Fruit fly (Drosophila melanogaster): Measurements from ENCODE around the gene CG7246.

CG7246 gene

DNA sequence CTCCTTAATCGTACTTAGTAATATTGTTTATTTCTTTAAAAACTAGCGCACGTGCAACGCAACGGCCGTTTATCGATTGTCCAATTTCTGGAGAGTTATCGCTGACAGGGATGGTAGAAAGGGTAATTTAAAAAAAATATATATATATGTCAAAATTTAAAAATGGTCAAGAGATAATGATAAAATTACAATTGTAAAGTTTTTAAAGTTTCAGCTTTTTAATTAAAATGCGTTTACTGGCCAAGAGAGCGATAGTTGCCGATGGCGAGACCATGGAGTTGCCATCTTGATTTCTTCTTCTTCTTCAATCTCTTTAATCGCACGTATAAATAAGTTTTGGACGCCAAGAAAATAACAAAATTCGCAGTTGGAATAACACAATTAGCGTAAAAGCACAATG, at the start of gene CG7246, which contains the start of gene HP1b:
CG7246 (minus strand) TSS at position 96 of the 400 bp plus-strand sequence.
HP1b (plus strand) TSS at position 102 of the 400 bp plus-strand sequence.
- TF ChIP-seq noc (tag; optimal IDR thresholded peaks at IDR 0.05): peak; percentile 66

dm6 chrX:9130243-9130642, 49.4 kb upstream of the CG7246 start:
- TF ChIP-seq noc (tag; optimal IDR thresholded peaks at IDR 0.05): no peak

DNA sequence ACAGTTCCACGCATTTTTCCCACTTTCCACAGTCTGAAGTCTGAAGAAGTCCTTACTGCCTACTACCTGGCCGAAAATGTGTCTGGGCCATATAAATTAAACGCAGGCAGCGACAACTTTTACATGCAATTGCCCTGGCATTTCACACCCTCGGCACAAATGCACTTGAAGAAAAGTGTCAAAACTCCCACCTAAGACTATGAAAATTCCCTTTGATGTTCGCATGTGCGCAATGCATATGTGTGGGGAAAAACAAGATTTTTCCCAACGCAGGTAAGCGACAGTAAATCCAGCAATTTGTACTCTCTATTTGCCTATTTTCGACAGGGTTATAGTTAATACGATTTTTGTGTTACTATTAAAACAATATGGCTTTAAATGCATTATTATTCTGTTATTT, 48.6 kb upstream of the CG7246 start:
- TF ChIP-seq noc (tag; optimal IDR thresholded peaks at IDR 0.05): no peak

dm6 chrX:9128012-9128280, 47.1 kb upstream of the CG7246 start:
- TF ChIP-seq noc (tag; optimal IDR thresholded peaks at IDR 0.05): no peak

dm6 chrX:9127264-9128011, 46.6 kb upstream of the CG7246 start:
- no peak for TF ChIP-seq noc (tag; optimal IDR thresholded peaks at IDR 0.05)

DNA sequence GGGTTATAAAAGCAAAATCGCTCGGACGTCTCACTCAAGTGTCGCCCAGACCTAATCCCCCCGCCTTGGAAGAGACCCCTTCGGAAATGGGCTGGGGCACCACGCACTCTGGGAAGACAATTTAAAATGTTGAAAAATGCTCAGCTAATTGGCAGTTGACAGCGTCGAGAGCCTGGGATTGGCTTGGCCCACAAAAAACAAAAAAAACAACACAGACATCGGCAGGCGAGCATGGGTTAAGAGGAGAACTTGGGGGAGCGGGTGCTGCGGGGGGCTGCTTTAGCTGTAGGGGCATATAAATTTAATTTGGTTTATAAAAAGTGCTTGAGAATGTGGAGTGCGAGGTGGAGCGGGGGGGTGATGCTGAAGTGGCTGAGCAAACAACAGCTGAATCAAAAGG, 41.6 kb upstream of the CG7246 start:
- no peak for TF ChIP-seq noc (tag; optimal IDR thresholded peaks at IDR 0.05)

dm6 chrX:9120828-9121754, 40.2 kb upstream of the CG7246 start:
- no peak for TF ChIP-seq noc (tag; optimal IDR thresholded peaks at IDR 0.05)

- TF ChIP-seq noc (tag; optimal IDR thresholded peaks at IDR 0.05): no peak
Measured at dm6 chrX:9119671-9120364, 39.0 kb upstream of the CG7246 start.

DNA sequence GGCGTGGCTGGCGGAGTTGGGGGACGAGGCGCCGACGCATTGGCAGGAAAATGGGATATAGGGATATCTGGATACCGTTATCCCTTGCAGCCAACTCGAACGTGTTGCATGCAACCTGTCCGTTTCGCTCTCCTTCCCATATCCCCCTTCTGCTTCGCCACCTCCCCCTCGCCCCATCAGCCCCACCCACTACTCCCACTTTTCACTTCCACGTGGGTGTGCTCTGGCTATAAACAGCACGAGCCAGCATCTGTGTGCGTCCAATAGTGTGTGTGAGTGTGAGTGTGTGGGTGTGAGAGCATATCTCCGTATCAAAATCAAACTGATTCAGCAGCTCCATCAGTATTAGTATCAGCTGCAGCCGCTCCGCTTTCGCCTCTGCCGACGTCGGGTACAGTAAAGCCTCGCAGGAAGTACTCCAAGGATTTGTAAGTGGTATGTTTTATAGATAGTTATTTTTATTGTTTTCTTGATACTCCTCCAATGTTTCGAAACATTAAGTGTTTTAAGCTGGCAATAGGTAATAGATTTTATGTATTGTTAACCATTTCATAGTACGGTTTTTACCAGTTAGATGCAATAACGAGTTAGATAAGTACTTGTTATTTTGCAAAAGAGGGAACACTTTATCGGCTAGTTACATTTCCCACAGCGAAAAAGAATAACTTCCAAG, 38.2 kb upstream of the CG7246 start:
- no peak for TF ChIP-seq noc (tag; optimal IDR thresholded peaks at IDR 0.05)

dm6 chrX:9117831-9118230, 37.0 kb upstream of the CG7246 start:
- TF ChIP-seq noc (tag; optimal IDR thresholded peaks at IDR 0.05): no peak

dm6 chrX:9110155-9110909, 29.5 kb upstream of the CG7246 start:
- no peak for TF ChIP-seq noc (tag; optimal IDR thresholded peaks at IDR 0.05)

DNA sequence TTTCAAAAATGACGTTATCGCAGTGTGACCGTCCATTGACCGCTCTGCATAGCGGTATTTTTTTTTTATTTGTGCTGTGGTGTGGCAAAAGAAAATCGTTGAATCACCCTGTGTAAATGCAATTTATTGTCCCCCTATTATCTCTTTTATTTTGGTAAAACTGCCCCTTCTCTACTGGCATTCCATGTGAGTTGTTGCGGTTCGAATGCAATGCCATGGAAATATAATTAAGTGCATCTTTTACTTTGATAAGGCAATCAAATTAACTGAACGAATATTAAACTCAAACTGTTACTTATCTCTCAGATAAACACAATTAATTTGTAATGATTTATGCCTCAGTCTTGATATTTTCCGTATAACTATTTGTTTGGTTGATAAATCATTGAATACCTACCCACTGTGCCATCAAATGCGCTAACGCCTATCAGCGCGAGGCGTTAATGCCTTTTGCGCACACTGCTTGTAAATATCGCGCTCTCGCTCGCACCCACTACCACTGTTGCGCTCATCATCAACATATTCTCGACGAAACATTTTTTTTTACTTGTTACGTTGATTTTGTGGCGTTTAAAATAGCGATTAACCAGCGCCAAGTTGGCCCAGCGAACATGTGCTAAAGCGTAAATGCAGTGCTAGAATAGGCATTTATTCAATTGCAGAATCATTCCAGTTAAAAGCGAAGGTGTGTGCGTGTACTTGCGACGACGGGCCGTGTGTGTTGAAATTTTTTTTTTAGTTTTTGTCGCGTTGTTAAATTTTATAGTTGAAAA, 28.4 kb upstream of the CG7246 start:
- TF ChIP-seq noc (tag; optimal IDR thresholded peaks at IDR 0.05): no peak

dm6 chrX:9108387-9108786, 27.5 kb upstream of the CG7246 start, which contains the start of gene AP-1gamma:
Gene AP-1gamma (plus strand): TSS chrX:9108691.
- TF ChIP-seq noc (tag; optimal IDR thresholded peaks at IDR 0.05): no peak

DNA sequence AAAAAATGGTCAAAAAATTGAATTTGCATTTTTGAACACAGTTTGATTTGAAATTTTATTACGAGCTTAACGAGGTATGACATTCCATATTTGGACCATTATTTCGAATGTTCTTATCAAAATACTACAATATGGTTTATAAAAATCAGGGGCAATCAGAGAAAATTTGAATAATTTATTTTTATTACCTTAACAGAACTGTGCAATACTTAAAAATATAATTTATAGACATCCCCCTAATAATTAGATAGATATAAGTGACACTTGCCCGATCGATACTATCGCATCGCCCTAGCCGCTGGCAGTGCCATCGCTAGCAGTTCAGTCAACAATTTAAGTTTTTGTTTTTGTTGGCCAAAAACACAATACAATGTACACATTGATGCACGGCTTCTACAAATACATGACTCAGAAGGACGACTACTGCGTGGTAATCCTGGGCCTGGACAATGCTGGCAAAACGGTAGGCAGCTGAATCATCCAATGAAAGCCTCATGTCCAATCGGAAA, 26.0 kb upstream of the CG7246 start, which contains the start of gene Arfrp1:
Arfrp1 (plus strand) TSS at position 295 of the 509 bp plus-strand sequence.
- no peak for TF ChIP-seq noc (tag; optimal IDR thresholded peaks at IDR 0.05)

Data from whole organism, larva.